Fruit fly (Drosophila melanogaster): ENCODE measurements around the gene Cp7Fc.

Cp7Fc gene

dm6 chrX:8499151-8499550 lies 22.2 kb downstream of the Cp7Fc start (continued):
- TF ChIP-seq CG34376 (GFP tag; optimal IDR thresholded peaks at IDR 0.05): no peak
- no peak for TF ChIP-seq lov (optimal IDR thresholded peaks at IDR 0.05)
- no peak for TF ChIP-seq lov (GFP tag; IDR thresholded peaks at IDR 0.05)
- TF ChIP-seq CrebB (tag; optimal IDR thresholded peaks at IDR 0.05): no peak
- no peak for TF ChIP-seq CG12104 (GFP tag; optimal IDR thresholded peaks at IDR 0.05)
- TF ChIP-seq CG4328 (GFP tag; optimal IDR thresholded peaks at IDR 0.05): no peak
- peak; percentile 24 for TF ChIP-seq CG17359 (tag; optimal IDR thresholded peaks at IDR 0.05)
- no peak for TF ChIP-seq CG4424 (GFP tag; optimal IDR thresholded peaks at IDR 0.05)
- no peak for TF ChIP-seq Nf-YC (tag; optimal IDR thresholded peaks at IDR 0.05)
- no peak for TF ChIP-seq Mes4 (GFP tag; optimal IDR thresholded peaks at IDR 0.05)
- no peak for TF ChIP-seq aop (GFP tag; IDR thresholded peaks at IDR 0.05)
- TF ChIP-seq ssp (GFP tag; IDR thresholded peaks at IDR 0.05): no peak
- no peak for TF ChIP-seq Abd-B (GFP tag; optimal IDR thresholded peaks at IDR 0.05)
- TF ChIP-seq CG42726 (GFP tag; IDR thresholded peaks at IDR 0.05; ENCODE audit: partially characterized antibody): no peak
- 0 out of 3 replicates have a peak, but pooled peaks have one; percentile 29 for TF ChIP-seq dysf (GFP tag; IDR thresholded peaks at IDR 0.05)
- TF ChIP-seq slou (GFP tag; optimal IDR thresholded peaks at IDR 0.05): no peak
- no peak for TF ChIP-seq nau (GFP tag; optimal IDR thresholded peaks at IDR 0.05)
- TF ChIP-seq CG3281 (GFP tag; optimal IDR thresholded peaks at IDR 0.05): no peak
- no peak for TF ChIP-seq chn (GFP tag; optimal IDR thresholded peaks at IDR 0.05)
- TF ChIP-seq slp2 (GFP tag; optimal IDR thresholded peaks at IDR 0.05): peak; percentile 19
- TF ChIP-seq CG7372 (GFP tag; IDR thresholded peaks at IDR 0.05): no peak
- TF ChIP-seq CG43689 (GFP tag; IDR thresholded peaks at IDR 0.05): no peak
- TF ChIP-seq fu2 (GFP tag; optimal IDR thresholded peaks at IDR 0.05): no peak
- no peak for TF ChIP-seq CG1529 (GFP tag; optimal IDR thresholded peaks at IDR 0.05)
- TF ChIP-seq tll (GFP tag; optimal IDR thresholded peaks at IDR 0.05): no peak
- peak; percentile 4 for TF ChIP-seq CG7839 (tag; optimal IDR thresholded peaks at IDR 0.05)
- TF ChIP-seq bowl (GFP tag; IDR thresholded peaks at IDR 0.05): no peak
- peak; percentile 7 to 9 for TF ChIP-seq dpn (GFP tag; optimal IDR thresholded peaks at IDR 0.05)
- TF ChIP-seq unc-4 (GFP tag; IDR thresholded peaks at IDR 0.05; ENCODE audit: partially characterized antibody): no peak
- no peak for TF ChIP-seq CG17328 (GFP tag; IDR thresholded peaks at IDR 0.05)
- TF ChIP-seq CG10979 (tag; optimal IDR thresholded peaks at IDR 0.05): no peak
- TF ChIP-seq ro (GFP tag; IDR thresholded peaks at IDR 0.05): no peak
- no peak for TF ChIP-seq cato (GFP tag; optimal IDR thresholded peaks at IDR 0.05; ENCODE audit: borderline replicate concordance)
- no peak for TF ChIP-seq pb (GFP tag; optimal IDR thresholded peaks at IDR 0.05)
- no peak for TF ChIP-seq Optix (GFP tag; IDR thresholded peaks at IDR 0.05)
- TF ChIP-seq ara (GFP tag; IDR thresholded peaks at IDR 0.05): 0 out of 2 replicates have a peak, but pooled peaks have one; percentile 35
- no peak for TF ChIP-seq kah (GFP tag; optimal IDR thresholded peaks at IDR 0.05)
- no peak for TF ChIP-seq kay (GFP tag; optimal IDR thresholded peaks at IDR 0.05)
- TF ChIP-seq CG1024 (GFP tag; IDR thresholded peaks at IDR 0.05): peak; percentile 31; the same call in 1 of the 2 replicates
- TF ChIP-seq Atf6 (GFP tag; IDR thresholded peaks at IDR 0.05): no peak
- no peak for TF ChIP-seq CTCF (GFP tag; optimal IDR thresholded peaks at IDR 0.05)
- no peak for TF ChIP-seq hkb (optimal IDR thresholded peaks at IDR 0.05)
- 0 out of 2 replicates have a peak, but pooled peaks have one; percentile 19 for TF ChIP-seq hkb (GFP tag; IDR thresholded peaks at IDR 0.05)
- TF ChIP-seq Fer1 (GFP tag; optimal IDR thresholded peaks at IDR 0.05): no peak
- TF ChIP-seq ttk (GFP tag; IDR thresholded peaks at IDR 0.05): 0 out of 2 replicates have a peak, but pooled peaks have one; percentile 25
- TF ChIP-seq Fer3 (tag; optimal IDR thresholded peaks at IDR 0.05): no peak
- no peak for TF ChIP-seq br (optimal IDR thresholded peaks at IDR 0.05)
- TF ChIP-seq Dref (GFP tag; IDR thresholded peaks at IDR 0.05): no peak
- TF ChIP-seq gro (GFP tag; optimal IDR thresholded peaks at IDR 0.05): no peak
- TF ChIP-seq CG11085 (GFP tag; IDR thresholded peaks at IDR 0.05): 0 out of 2 replicates have a peak, but pooled peaks have one; percentile 35
- TF ChIP-seq zen2 (GFP tag; IDR thresholded peaks at IDR 0.05; ENCODE audit: partially characterized antibody): no peak
- no peak for TF ChIP-seq CG15479 (GFP tag; optimal IDR thresholded peaks at IDR 0.05)
- no peak for TF ChIP-seq nerfin-2 (GFP tag; IDR thresholded peaks at IDR 0.05; ENCODE audit: partially characterized antibody)
